Fruit fly (Drosophila melanogaster): ENCODE results near the gene CTCF.

Gene CTCF

dm6 chr3L:7347984-7348631 lies 8.4 kb downstream of the CTCF start, which contains the start of the genes Srp19 and qm (continued):
- TF ChIP-seq CG17568 (GFP tag; optimal IDR thresholded peaks at IDR 0.05) (no peak), Ssrp (tag; optimal IDR thresholded peaks at IDR 0.05) (no peak), bsh (GFP tag; optimal IDR thresholded peaks at IDR 0.05) (peak; percentile 13 to 36), fd3F (GFP tag; optimal IDR thresholded peaks at IDR 0.05) (no peak), Chrac-16 (GFP tag; optimal IDR thresholded peaks at IDR 0.05) (peak; percentile 34), CG18262 (tag; optimal IDR thresholded peaks at IDR 0.05) (peak; percentile 45), Awh (GFP tag; IDR thresholded peaks at IDR 0.05) (no peak), CG4360 (GFP tag; IDR thresholded peaks at IDR 0.05) (peak; percentile 79), B-H2 (GFP tag; optimal IDR thresholded peaks at IDR 0.05) (no peak), CG6791 (GFP tag; IDR thresholded peaks at IDR 0.05; ENCODE audit: partially characterized antibody) (peak; percentile 83; the same call in 2 of the 3 replicates), peb (GFP tag; IDR thresholded peaks at IDR 0.05) (no peak), CG11504 (tag; optimal IDR thresholded peaks at IDR 0.05) (no peak), hb (GFP tag; IDR thresholded peaks at IDR 0.05; ENCODE audit: partially characterized antibody) (peak; percentile 71), ranshi (GFP tag; IDR thresholded peaks at IDR 0.05) (peak; percentile 18; the same call in 1 of the 2 replicates), nerfin-2 (GFP tag; IDR thresholded peaks at IDR 0.05; ENCODE audit: partially characterized antibody) (no peak), trh (GFP tag; optimal IDR thresholded peaks at IDR 0.05) (no peak), CG12659 (GFP tag; optimal IDR thresholded peaks at IDR 0.05) (peak; percentile 63), CG4282 (GFP tag; optimal IDR thresholded peaks at IDR 0.05) (no peak), CG13296 (GFP tag; optimal IDR thresholded peaks at IDR 0.05) (no peak), ftz-f1 (GFP tag; optimal IDR thresholded peaks at IDR 0.05) (peak; percentile 87), seq (GFP tag; IDR thresholded peaks at IDR 0.05) (no peak), Gug (GFP tag; IDR thresholded peaks at IDR 0.05) (peak; percentile 24; the same call in 1 of the 4 replicates), Taf1 (GFP tag; IDR thresholded peaks at IDR 0.05) (0 out of 2 replicates have a peak, but pooled peaks have one; percentile 17), Elba2 (GFP tag; optimal IDR thresholded peaks at IDR 0.05) (peak; percentile 19), CG16863 (GFP tag; optimal IDR thresholded peaks at IDR 0.05) (peak; percentile 25), yki (optimal IDR thresholded peaks at IDR 0.05) (no peak), pros (GFP tag; optimal IDR thresholded peaks at IDR 0.05) (peak; percentile 26), Optix (GFP tag; IDR thresholded peaks at IDR 0.05) (peak; percentile 29; the same call in 1 of the 3 replicates), her (GFP tag; optimal IDR thresholded peaks at IDR 0.05) (no peak), Max (GFP tag; optimal IDR thresholded peaks at IDR 0.05) (peak; percentile 44), CG10565 (GFP tag; optimal IDR thresholded peaks at IDR 0.05) (no peak), CG13894 (tag; optimal IDR thresholded peaks at IDR 0.05) (peak; percentile 45), CG11696 (GFP tag; IDR thresholded peaks at IDR 0.05) (no peak), CG12236 (GFP tag; optimal IDR thresholded peaks at IDR 0.05) (no peak), fd96Cb (tag; optimal IDR thresholded peaks at IDR 0.05) (peak; percentile 30), BtbVII (GFP tag; optimal IDR thresholded peaks at IDR 0.05) (peak; percentile 55), CG14860 (GFP tag; IDR thresholded peaks at IDR 0.05; ENCODE audit: partially characterized antibody) (peak; percentile 77; the same call in 2 of the 3 replicates), gfzf (GFP tag; optimal IDR thresholded peaks at IDR 0.05) (no peak), CG31388 (GFP tag; optimal IDR thresholded peaks at IDR 0.05) (no peak), sob (GFP tag; IDR thresholded peaks at IDR 0.05) (peak; percentile 59), Aef1 (GFP tag; IDR thresholded peaks at IDR 0.05) (peak; percentile 88), CG4424 (GFP tag; optimal IDR thresholded peaks at IDR 0.05) (peak; percentile 55), CG18476 (GFP tag; optimal IDR thresholded peaks at IDR 0.05) (peak; percentile 6), p53 (GFP tag; optimal IDR thresholded peaks at IDR 0.05) (no peak), Lim3 (GFP tag; IDR thresholded peaks at IDR 0.05) (no peak), Atf-2 (GFP tag; optimal IDR thresholded peaks at IDR 0.05) (peak; percentile 0), Gsc (GFP tag; IDR thresholded peaks at IDR 0.05) (no peak), CG14050 (GFP tag; IDR thresholded peaks at IDR 0.05) (no peak), CG2712 (tag; optimal IDR thresholded peaks at IDR 0.05) (peak; percentile 68), tna (GFP tag; IDR thresholded peaks at IDR 0.05; ENCODE audit: partially characterized antibody) (peak; percentile 54)
